Fruit fly (Drosophila melanogaster): ENCODE measurements around the gene EMC4.

Gene EMC4

DNA sequence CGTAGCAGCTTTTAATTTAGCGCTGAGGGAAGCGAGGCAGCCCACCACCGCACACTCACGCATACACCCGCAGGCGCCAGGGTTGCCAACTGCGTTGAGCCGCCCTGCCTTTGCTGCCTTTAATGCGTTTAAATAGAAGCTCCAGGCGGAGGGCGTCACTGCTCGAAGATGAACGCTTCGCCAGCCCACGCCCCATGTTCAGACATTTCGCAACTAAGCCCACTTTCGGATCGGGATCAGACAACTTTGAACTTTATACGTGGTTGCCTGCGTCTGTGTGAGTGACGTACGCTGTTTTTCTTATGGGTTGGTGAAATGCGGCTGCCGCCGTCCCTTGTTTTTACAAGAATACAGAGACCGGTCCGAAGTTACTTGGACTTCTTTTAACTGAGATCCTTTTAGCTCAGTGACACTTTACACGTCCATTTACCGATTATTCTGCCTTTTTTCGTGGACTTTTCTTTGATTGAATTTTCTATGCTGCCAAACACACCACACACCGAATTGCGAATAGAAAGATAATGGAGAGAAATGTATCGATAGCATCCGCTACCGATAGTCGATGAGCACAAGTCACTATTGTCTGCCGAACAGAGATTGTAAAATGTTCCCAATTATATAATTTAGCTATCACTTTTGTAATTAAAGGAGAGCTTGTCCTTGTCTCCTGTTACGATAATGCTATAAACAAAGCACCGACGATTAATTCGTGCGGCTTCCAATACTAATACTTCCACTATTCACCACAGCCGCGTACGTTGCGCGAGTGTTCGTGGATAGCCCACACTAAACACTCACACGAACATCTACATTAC lies 3.2 kb upstream of the EMC4 start (continued):
- TF ChIP-seq CG18599 (GFP tag; optimal IDR thresholded peaks at IDR 0.05): peak; percentile 28
- no peak for TF ChIP-seq CG14050 (GFP tag; IDR thresholded peaks at IDR 0.05)
- TF ChIP-seq CG8089 (GFP tag; optimal IDR thresholded peaks at IDR 0.05): no peak
- TF ChIP-seq hb (GFP tag; IDR thresholded peaks at IDR 0.05; ENCODE audit: partially characterized antibody): peak; percentile 17; the same call in 1 of the 3 replicates
- TF ChIP-seq CG12769 (tag; optimal IDR thresholded peaks at IDR 0.05): peak; percentile 11
- no peak for TF ChIP-seq da (GFP tag; optimal IDR thresholded peaks at IDR 0.05)
- peak; percentile 69 for TF ChIP-seq BEAF-32 (GFP tag; optimal IDR thresholded peaks at IDR 0.05)
- no peak for TF ChIP-seq CG10431 (GFP tag; optimal IDR thresholded peaks at IDR 0.05)
- no peak for TF ChIP-seq Dp (GFP tag; optimal IDR thresholded peaks at IDR 0.05)
- TF ChIP-seq CG34376 (GFP tag; optimal IDR thresholded peaks at IDR 0.05): peak; percentile 29
- TF ChIP-seq eyg (GFP tag; optimal IDR thresholded peaks at IDR 0.05): no peak
- peak; percentile 71 for TF ChIP-seq tna (GFP tag; IDR thresholded peaks at IDR 0.05; ENCODE audit: partially characterized antibody)
- TF ChIP-seq pb (GFP tag; optimal IDR thresholded peaks at IDR 0.05): no peak
- TF ChIP-seq CG11695 (GFP tag; IDR thresholded peaks at IDR 0.05): 0 out of 3 replicates have a peak, but pooled peaks have one; percentile 13
- no peak for TF ChIP-seq Max (GFP tag; optimal IDR thresholded peaks at IDR 0.05)
- no peak for TF ChIP-seq CG1602 (GFP tag; optimal IDR thresholded peaks at IDR 0.05)
- peak; percentile 37 for TF ChIP-seq hbn (GFP tag; IDR thresholded peaks at IDR 0.05; ENCODE audit: partially characterized antibody)
- peak; percentile 68 for TF ChIP-seq Dref (GFP tag; IDR thresholded peaks at IDR 0.05)
- TF ChIP-seq Nf-YA (GFP tag; IDR thresholded peaks at IDR 0.05): no peak
- no peak for TF ChIP-seq CG10979 (tag; optimal IDR thresholded peaks at IDR 0.05)
- no peak for TF ChIP-seq sens-2 (GFP tag; IDR thresholded peaks at IDR 0.05)
- no peak for TF ChIP-seq Asciz (GFP tag; optimal IDR thresholded peaks at IDR 0.05)
- TF ChIP-seq CG9727 (GFP tag; optimal IDR thresholded peaks at IDR 0.05): peak; percentile 11
- TF ChIP-seq GATAe (GFP tag; conservative IDR thresholded peaks at IDR 0.05): no peak
- TF ChIP-seq CG4730 (GFP tag; IDR thresholded peaks at IDR 0.05): no peak
- peak; percentile 13 for TF ChIP-seq CG9609 (GFP tag; optimal IDR thresholded peaks at IDR 0.05)
- no peak for TF ChIP-seq E2f2 (GFP tag; IDR thresholded peaks at IDR 0.05)
- TF ChIP-seq dimm (GFP tag; IDR thresholded peaks at IDR 0.05): no peak
- no peak for TF ChIP-seq CG14710 (tag; optimal IDR thresholded peaks at IDR 0.05)
- peak; percentile 57 for TF ChIP-seq unc-4 (GFP tag; IDR thresholded peaks at IDR 0.05; ENCODE audit: partially characterized antibody)
- peak; percentile 24 for TF ChIP-seq Hsf (GFP tag; optimal IDR thresholded peaks at IDR 0.05)
- peak; percentile 50; the same call in 1 of the 2 replicates for TF ChIP-seq NFAT (GFP tag; IDR thresholded peaks at IDR 0.05)
- peak; percentile 39 for TF ChIP-seq CG3847 (GFP tag; IDR thresholded peaks at IDR 0.05)
- peak; percentile 59 for TF ChIP-seq nom (GFP tag; optimal IDR thresholded peaks at IDR 0.05)
- no peak for TF ChIP-seq CrebB (tag; optimal IDR thresholded peaks at IDR 0.05)
- no peak for TF ChIP-seq Usf (GFP tag; optimal IDR thresholded peaks at IDR 0.05)
- TF ChIP-seq CG8281 (tag; optimal IDR thresholded peaks at IDR 0.05): no peak
- peak; percentile 46 for TF ChIP-seq CG1603 (tag; optimal IDR thresholded peaks at IDR 0.05)
- no peak for TF ChIP-seq Dip2 (GFP tag; IDR thresholded peaks at IDR 0.05)
- TF ChIP-seq Aef1 (GFP tag; IDR thresholded peaks at IDR 0.05): no peak
- peak; percentile 34 for TF ChIP-seq CG6854 (GFP tag; optimal IDR thresholded peaks at IDR 0.05)
- TF ChIP-seq ewg (GFP tag; optimal IDR thresholded peaks at IDR 0.05): no peak
- TF ChIP-seq CG3838 (GFP tag; optimal IDR thresholded peaks at IDR 0.05): no peak
- TF ChIP-seq CG7963 (GFP tag; IDR thresholded peaks at IDR 0.05; ENCODE audit: partially characterized antibody): peak; percentile 61; the same call in 1 of the 3 replicates
- peak; percentile 24 for TF ChIP-seq CG10147 (GFP tag; optimal IDR thresholded peaks at IDR 0.05)
- TF ChIP-seq CG14860 (GFP tag; IDR thresholded peaks at IDR 0.05; ENCODE audit: partially characterized antibody): peak; percentile 45; the same call in 1 of the 3 replicates
